Worm (Caenorhabditis elegans) whole organism, midembryonic: ENCODE measurements around the gene nhr-90.

Experiments used
- T22C8.4 ChIP-seq: fragments of 200-800 bp; sonication (Bioruptor generic); IDR thresholded peaks from 2 replicates; pipeline ENCODE4 v1.3.6; 2022; ENCODE audit warnings: missing genetic modification characterization, missing compliant biosample characterization
- cog-1 ChIP-seq: sonication (generic microtip); optimal IDR thresholded peaks from 2 replicates; lab custom pipeline; 2016; ENCODE audit warnings: missing genetic modification characterization, missing compliant biosample characterization
- flt-1 ChIP-seq: fragments of 200-800 bp; sonication (Bioruptor generic); IDR thresholded peaks from 2 replicates; pipeline ENCODE4 v1.3.6; 2022; ENCODE audit warnings: missing genetic modification characterization, missing compliant biosample characterization
- klf-2 ChIP-seq: fragments of 200-800 bp; sonication (Bioruptor generic); conservative IDR thresholded peaks from 2 replicates; pipeline ENCODE4 v1.3.6; 2022; ENCODE audit warnings: missing genetic modification reagents, missing genetic modification characterization, missing compliant biosample characterization
- med-1 ChIP-seq: sonication (generic microtip); optimal IDR thresholded peaks from 2 replicates; lab custom pipeline; 2017; ENCODE audit warnings: missing genetic modification characterization, mild to moderate bottlenecking, missing compliant biosample characterization, antibody characterized with exemption, missing genetic modification reagents; ENCODE audit not compliant: insufficient read depth
- ref-1 ChIP-seq: fragments of 200-800 bp; sonication (Bioruptor generic); conservative IDR thresholded peaks from 2 replicates; pipeline ENCODE4 v1.3.6; 2022; ENCODE audit warnings: missing genetic modification reagents, missing genetic modification characterization, missing compliant biosample characterization
- tab-1 ChIP-seq: fragments of 200-800 bp; sonication (Bioruptor generic); IDR thresholded peaks from 2 replicates; pipeline ENCODE4 v1.3.6; 2022; ENCODE audit warnings: missing genetic modification characterization, missing compliant biosample characterization
- ztf-23 ChIP-seq: fragments of 200-800 bp; sonication (Bioruptor generic); IDR thresholded peaks from 2 replicates; pipeline ENCODE4 v1.3.6; 2022; ENCODE audit warnings: missing genetic modification reagents, missing genetic modification characterization, missing compliant biosample characterization
- ztf-29 ChIP-seq: fragments of 200-800 bp; sonication (Bioruptor generic); IDR thresholded peaks from 2 replicates; pipeline ENCODE4 v1.3.6; 2022; ENCODE audit warnings: missing genetic modification reagents, missing genetic modification characterization, missing compliant biosample characterization

The nhr-90 gene

ce11 chrV:646888-647287 lies 36.6 kb downstream of the nhr-90 start, which contains the start of gene ugt-42:
Gene ugt-42, plus strand, starts transcription at chrV:647188.
- no peak for TF ChIP-seq cog-1
- no peak for TF ChIP-seq ref-1 (GFP tag; lab: Robert Waterston, UW)
- TF ChIP-seq ztf-23 (GFP tag; lab: Robert Waterston, UW), result no peak
- no peak for TF ChIP-seq tab-1 (GFP tag; lab: Robert Waterston, UW)
- no peak for TF ChIP-seq flt-1
- no peak for TF ChIP-seq klf-2
- TF ChIP-seq ztf-29 (GFP tag; lab: Robert Waterston, UW), result no peak
- TF ChIP-seq med-1 (GFP tag; lab: Kevin White, UChicago), result no peak
- TF ChIP-seq T22C8.4 (GFP tag; lab: Robert Waterston, UW), result no peak

- TF ChIP-seq flt-1, result no peak
- no peak for TF ChIP-seq cog-1
- TF ChIP-seq ztf-23 (GFP tag; lab: Robert Waterston, UW), result no peak
- TF ChIP-seq T22C8.4 (GFP tag; lab: Robert Waterston, UW), result no peak
- TF ChIP-seq ref-1 (GFP tag; lab: Robert Waterston, UW), result no peak
- TF ChIP-seq ztf-29 (GFP tag; lab: Robert Waterston, UW), result no peak
Measured at ce11 chrV:652940-653339, 42.6 kb downstream of the nhr-90 start, which contains the start of gene srj-5. Gene srj-5, minus strand, starts transcription at chrV:653040.

DNA sequence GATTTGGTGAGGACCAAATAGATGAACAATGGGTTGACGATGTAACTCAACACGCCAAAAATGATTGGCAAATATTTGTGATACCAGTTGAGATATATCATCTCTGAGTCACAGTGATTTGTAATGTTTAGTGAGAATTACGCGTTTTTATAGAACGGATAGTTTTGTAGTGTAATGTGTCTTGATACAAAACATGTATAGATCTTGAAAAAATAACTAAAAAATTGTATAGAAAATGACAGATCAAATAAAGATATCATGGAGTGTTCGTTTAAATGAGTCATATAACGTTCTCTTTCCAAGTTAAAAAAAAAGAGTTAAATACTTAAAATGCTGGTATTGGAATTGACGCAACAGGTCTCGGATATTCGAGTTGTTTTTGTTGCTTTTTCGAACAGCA lies 44.1 kb downstream of the nhr-90 start, which contains the start of gene srj-6:
Gene srj-6, minus strand, starts transcription at position 101 of the 400 bp plus-strand sequence.
- TF ChIP-seq tab-1 (GFP tag; lab: Robert Waterston, UW), result no peak
- no peak for TF ChIP-seq ztf-29 (GFP tag; lab: Robert Waterston, UW)

- no peak for TF ChIP-seq ztf-23 (GFP tag; lab: Robert Waterston, UW)
- no peak for TF ChIP-seq tab-1 (GFP tag; lab: Robert Waterston, UW)
- no peak for TF ChIP-seq ref-1 (GFP tag; lab: Robert Waterston, UW)
- TF ChIP-seq cog-1, result no peak
- no peak for TF ChIP-seq T22C8.4 (GFP tag; lab: Robert Waterston, UW)
- no peak for TF ChIP-seq ztf-29 (GFP tag; lab: Robert Waterston, UW)
- no peak for TF ChIP-seq med-1 (GFP tag; lab: Kevin White, UChicago)
- TF ChIP-seq klf-2, result no peak
- TF ChIP-seq flt-1, result no peak
Measured at ce11 chrV:655823-656222, 45.5 kb downstream of the nhr-90 start, which contains the start of gene srh-245. Gene srh-245, minus strand, starts transcription at chrV:655923.

- TF ChIP-seq med-1 (GFP tag; lab: Kevin White, UChicago) (no peak), tab-1 (GFP tag; lab: Robert Waterston, UW) (no peak), klf-2 (no peak), ref-1 (GFP tag; lab: Robert Waterston, UW) (no peak), ztf-23 (GFP tag; lab: Robert Waterston, UW) (no peak), ztf-29 (GFP tag; lab: Robert Waterston, UW) (no peak), T22C8.4 (GFP tag; lab: Robert Waterston, UW) (no peak), cog-1 (no peak), flt-1 (no peak)
Measured at ce11 chrV:657678-658077, 47.4 kb downstream of the nhr-90 start, which contains the start of gene srh-246. Gene srh-246, minus strand, starts transcription at chrV:657778.

DNA sequence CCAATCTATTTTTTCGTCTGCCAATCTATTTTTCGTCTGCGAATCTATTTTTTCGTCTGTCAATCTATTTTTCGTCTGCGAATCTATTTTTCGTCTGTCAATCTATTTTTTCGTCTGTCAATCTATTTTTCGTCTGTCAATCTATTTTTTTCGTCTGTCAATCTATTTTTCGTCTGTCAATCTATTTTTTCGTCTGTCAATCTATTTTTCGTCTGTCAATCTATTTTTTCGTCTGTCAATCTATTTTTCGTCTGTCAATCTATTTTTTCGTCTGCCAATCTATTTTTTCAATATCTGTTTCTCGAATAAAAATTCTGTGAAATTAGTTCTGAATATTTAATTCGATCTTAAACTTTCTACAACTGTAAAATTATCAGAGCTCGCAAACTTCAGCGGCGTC lies 47.8 kb downstream of the nhr-90 start:
- peak; percentile 59; the same call in 1 of the 2 replicates for TF ChIP-seq klf-2
- TF ChIP-seq flt-1, result peak; percentile 68; the same call in 1 of the 2 replicates

DNA sequence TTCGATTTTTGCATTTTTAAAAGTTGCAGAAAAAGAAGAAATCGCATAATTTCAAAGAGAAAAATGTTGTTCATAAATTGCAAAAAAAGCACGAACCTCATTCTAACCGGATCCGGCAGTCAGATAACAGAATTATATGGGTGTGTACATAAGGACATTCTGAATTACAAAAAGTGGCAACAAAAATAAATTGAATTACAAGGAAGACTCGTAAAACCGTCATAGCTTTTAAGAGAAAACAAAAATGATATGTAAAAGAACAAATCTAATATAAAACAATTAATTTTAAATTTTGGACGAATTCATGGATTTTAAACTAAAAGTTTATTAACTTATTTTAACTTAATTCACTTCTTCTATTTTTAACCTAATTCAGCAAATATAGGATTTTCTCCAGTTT lies 49.9 kb downstream of the nhr-90 start, which contains the start of gene F31F4.17:
Gene F31F4.17, minus strand, starts transcription at position 101 of the 400 bp plus-strand sequence.
- no peak for TF ChIP-seq ztf-29 (GFP tag; lab: Robert Waterston, UW)
